ENCODE assay signal across 1 fruit fly cellular context in genomic region chr3L:14790849-14791646, dm6.
TF ChIP-seq lines count a peak whose summit lies in the region.

No protein-coding gene starts in this region.

TF ChIP-seq in whole organism, embryonic, 481 proteins besides CTCF, POLR2A, EP300 and RAD21 (continued from another document):
- peak; percentile 30; the same call in 1 of the 3 replicates for TF ChIP-seq row (GFP tag; IDR thresholded peaks at IDR 0.05; lab: Robert Waterston, UW)
- 0 out of 2 replicates have a peak, but pooled peaks have one; percentile 43 for TF ChIP-seq CG4360 (GFP tag; IDR thresholded peaks at IDR 0.05; lab: Robert Waterston, UW)
- TF ChIP-seq zfh1 (GFP tag; IDR thresholded peaks at IDR 0.05; lab: Robert Waterston, UW) = 0 out of 3 replicates have a peak, but pooled peaks have one; percentile 22
- peak; percentile 32; the same call in 1 of the 3 replicates for TF ChIP-seq tgo (GFP tag; IDR thresholded peaks at IDR 0.05; lab: Robert Waterston, UW)
- TF ChIP-seq Elba2 (GFP tag; optimal IDR thresholded peaks at IDR 0.05; lab: Kevin White, UChicago) = peak; percentile 90
- TF ChIP-seq pan (optimal IDR thresholded peaks at IDR 0.05; lab: Kevin White, UChicago) = no peak
- TF ChIP-seq pan (GFP tag; optimal IDR thresholded peaks at IDR 0.05 in 1 of 2, IDR thresholded peaks at IDR 0.05 in 1 of 2) = peak in 1 of 2 experiments; percentile 25
